Fruit fly (Drosophila melanogaster) whole organism, embryonic: ENCODE measurements around the gene CG12035.

Experiments
- Ada2b ChIP-seq: fragments of 200-800 bp; sonication (Bioruptor generic); IDR thresholded peaks from 2 replicates; pipeline ENCODE4 v1.3.6; 2022; ENCODE audit warnings: missing biosample characterization, missing genetic modification characterization
- Antp ChIP-seq: fragments of 200-800 bp; sonication (Bioruptor generic); optimal IDR thresholded peaks from 3 replicates; lab custom pipeline; 2016; ENCODE audit warnings: missing biosample characterization, missing genetic modification characterization
- Awh ChIP-seq: fragments of 200-800 bp; sonication (Bioruptor generic); IDR thresholded peaks from 2 replicates; pipeline ENCODE4, ENCODE4 v1.3.6; 2022; ENCODE audit warnings: missing biosample characterization, missing genetic modification characterization
- Blimp-1 ChIP-seq: fragments of 200-800 bp; sonication (Bioruptor generic); optimal IDR thresholded peaks from 3 replicates; lab custom pipeline; 2018; ENCODE audit warnings: missing biosample characterization, missing genetic modification characterization, mild to moderate bottlenecking, moderate library complexity, missing genetic modification reagents
- CG10565 ChIP-seq: fragments of 200-800 bp; sonication (Bioruptor generic); optimal IDR thresholded peaks from 3 replicates; lab custom pipeline; 2016; ENCODE audit warnings: missing biosample characterization, mild to moderate bottlenecking, missing genetic modification characterization
- CG1529 ChIP-seq: fragments of 200-800 bp; sonication (Bioruptor generic); optimal IDR thresholded peaks from 3 replicates; lab custom pipeline; 2018; ENCODE audit warnings: missing biosample characterization, missing genetic modification characterization
- CG17186 ChIP-seq: fragments of 200-800 bp; sonication (Bioruptor generic); optimal IDR thresholded peaks from 3 replicates; lab custom pipeline; 2017; ENCODE audit warnings: missing biosample characterization, missing genetic modification reagents, missing genetic modification characterization
- CG17568 ChIP-seq: fragments of 200-800 bp; sonication (Bioruptor generic); optimal IDR thresholded peaks from 2 replicates; lab custom pipeline; 2018; ENCODE audit warnings: missing biosample characterization, mild to moderate bottlenecking, missing genetic modification characterization, moderate library complexity
- CG17612 ChIP-seq: fragments of 200-800 bp; sonication (Bioruptor generic); IDR thresholded peaks from 2 replicates; pipeline ENCODE4 v1.3.6; 2022; ENCODE audit warnings: missing biosample characterization, missing genetic modification characterization
- CG17802 ChIP-seq: fragments of 200-800 bp; sonication (Bioruptor generic); optimal IDR thresholded peaks from 2 replicates; lab custom pipeline; 2018; ENCODE audit warnings: missing biosample characterization, mild to moderate bottlenecking, missing genetic modification characterization, moderate library complexity
- CG18262 ChIP-seq: fragments of 200-800 bp; optimal IDR thresholded peaks from 3 replicates; lab custom pipeline; 2019; ENCODE audit warnings: missing biosample characterization, mild to moderate bottlenecking, missing genetic modification characterization, moderate library complexity
- CG18599 ChIP-seq: fragments of 200-800 bp; sonication (Bioruptor generic); optimal IDR thresholded peaks from 3 replicates; lab custom pipeline; 2017; ENCODE audit warnings: missing biosample characterization, missing genetic modification characterization, mild to moderate bottlenecking, moderate library complexity, missing genetic modification reagents
- CG2120 ChIP-seq: fragments of 200-800 bp; sonication (Bioruptor generic); optimal IDR thresholded peaks from 3 replicates; lab custom pipeline; 2016; ENCODE audit warnings: missing biosample characterization, missing genetic modification characterization
- CG2129 ChIP-seq: fragments of 200-800 bp; sonication (Bioruptor generic); IDR thresholded peaks from 2 replicates; pipeline ENCODE4 v1.3.6; 2022; ENCODE audit warnings: missing biosample characterization, missing genetic modification characterization; ENCODE audit not compliant: partially characterized antibody
- CG3281 ChIP-seq: fragments of 200-800 bp; sonication (Bioruptor generic); optimal IDR thresholded peaks from 3 replicates; lab custom pipeline; 2017; ENCODE audit warnings: missing biosample characterization, mild to moderate bottlenecking, missing genetic modification characterization
- CG34422 ChIP-seq: fragments of 200-800 bp; sonication (Bioruptor generic); IDR thresholded peaks from 3 replicates; pipeline ENCODE4 v1.3.6; 2022; ENCODE audit warnings: missing biosample characterization, missing genetic modification characterization
- CG3726 ChIP-seq: fragments of 200-800 bp; sonication (Bioruptor generic); IDR thresholded peaks from 3 replicates; pipeline ENCODE4, ENCODE4 v1.3.6; 2022; ENCODE audit warnings: missing biosample characterization, missing genetic modification characterization
- CG4282 ChIP-seq: fragments of 200-800 bp; sonication (Bioruptor generic); optimal IDR thresholded peaks from 2 replicates; lab custom pipeline; 2016; ENCODE audit warnings: missing biosample characterization, missing genetic modification characterization
- CG4328 ChIP-seq: fragments of 200-800 bp; sonication (Bioruptor generic); optimal IDR thresholded peaks from 3 replicates; lab custom pipeline; 2017; ENCODE audit warnings: missing biosample characterization, missing genetic modification reagents, missing genetic modification characterization
- CG6175 ChIP-seq: fragments of 200-800 bp; sonication (Bioruptor generic); IDR thresholded peaks from 3 replicates; pipeline ENCODE4 v1.3.6; 2022; ENCODE audit warnings: missing biosample characterization, missing genetic modification characterization
- CG6254 ChIP-seq: fragments of 200-800 bp; sonication (Bioruptor generic); optimal IDR thresholded peaks from 3 replicates; lab custom pipeline; 2017; ENCODE audit warnings: mild to moderate bottlenecking, missing biosample characterization, missing genetic modification reagents, missing genetic modification characterization
- CG6765 ChIP-seq: fragments of 200-800 bp; sonication (Bioruptor generic); optimal IDR thresholded peaks from 3 replicates; lab custom pipeline; 2017; ENCODE audit warnings: missing biosample characterization, mild to moderate bottlenecking, missing genetic modification characterization
- CG7271 ChIP-seq: fragments of 200-800 bp; sonication (Bioruptor generic); optimal IDR thresholded peaks from 2 replicates; lab custom pipeline; 2018; ENCODE audit warnings: missing biosample characterization, mild to moderate bottlenecking, missing genetic modification characterization, moderate library complexity
- CG7357 ChIP-seq: fragments of 200-800 bp; sonication (Bioruptor generic); IDR thresholded peaks from 3 replicates; pipeline ENCODE4 v1.3.6; 2022; ENCODE audit warnings: missing biosample characterization, missing genetic modification characterization
- Chrac-16 ChIP-seq: fragments of 200-800 bp; sonication (Bioruptor generic); optimal IDR thresholded peaks from 3 replicates; lab custom pipeline; 2016; ENCODE audit warnings: missing biosample characterization, missing genetic modification characterization
- CrebB ChIP-seq: fragments of 200-800 bp; sonication (Bioruptor generic); optimal IDR thresholded peaks from 3 replicates; lab custom pipeline; 2018; ENCODE audit warnings: missing biosample characterization, mild to moderate bottlenecking, missing genetic modification characterization
- Elba2 ChIP-seq: fragments of 200-800 bp; sonication (Bioruptor generic); optimal IDR thresholded peaks from 3 replicates; lab custom pipeline; 2016; ENCODE audit warnings: missing biosample characterization, missing genetic modification characterization
- HHEX ChIP-seq: fragments of 200-800 bp; sonication (Bioruptor generic); optimal IDR thresholded peaks from 3 replicates; lab custom pipeline; 2017; ENCODE audit warnings: missing biosample characterization, mild to moderate bottlenecking, missing genetic modification characterization, missing genetic modification reagents
- HLH3B ChIP-seq: fragments of 200-800 bp; sonication (Bioruptor generic); IDR thresholded peaks from 2 replicates; pipeline ENCODE4 v1.3.6; 2022; ENCODE audit warnings: missing biosample characterization, missing genetic modification characterization
- Hmx ChIP-seq: fragments of 200-800 bp; sonication (Bioruptor generic); optimal IDR thresholded peaks from 2 replicates; lab custom pipeline; 2016; ENCODE audit warnings: missing biosample characterization, missing genetic modification characterization
- Pdp1 ChIP-seq, 2 experiments: fragments of 200-800 bp; sonication (Bioruptor generic); optimal IDR thresholded peaks; 3 replicates each; lab custom pipeline; 2016; ENCODE audit warnings: missing biosample characterization in 2 of 2, missing genetic modification characterization in 2 of 2, mild to moderate bottlenecking in 1 of 2, moderate library complexity in 1 of 2
- Side ChIP-seq: fragments of 200-800 bp; sonication (Bioruptor generic); optimal IDR thresholded peaks from 2 replicates; lab custom pipeline; 2016; ENCODE audit warnings: missing biosample characterization, missing genetic modification characterization
- ash1 ChIP-seq: fragments of 200-800 bp; sonication (Bioruptor generic); optimal IDR thresholded peaks from 2 replicates; lab custom pipeline; 2018; ENCODE audit warnings: missing biosample characterization, mild to moderate bottlenecking, missing genetic modification characterization
- bigmax ChIP-seq: fragments of 200-800 bp; sonication (Bioruptor generic); optimal IDR thresholded peaks from 2 replicates; lab custom pipeline; 2018; ENCODE audit warnings: missing biosample characterization, mild to moderate bottlenecking, missing genetic modification characterization
- br ChIP-seq: fragments of >200 bp; optimal IDR thresholded peaks from 2 replicates; lab custom pipeline; 2017
- crc ChIP-seq: fragments of 200-800 bp; sonication (Bioruptor generic); optimal IDR thresholded peaks from 2 replicates; lab custom pipeline; 2016; ENCODE audit warnings: missing biosample characterization, missing genetic modification characterization
- cwo ChIP-seq: fragments of 200-800 bp; sonication (Bioruptor generic); optimal IDR thresholded peaks from 3 replicates; lab custom pipeline; 2017; ENCODE audit warnings: missing biosample characterization, missing genetic modification characterization, mild to moderate bottlenecking, moderate library complexity, missing genetic modification reagents
- disco-r ChIP-seq: fragments of 200-800 bp; sonication (Bioruptor generic); optimal IDR thresholded peaks from 2 replicates; lab custom pipeline; 2016; ENCODE audit warnings: missing biosample characterization, missing genetic modification characterization
- gce ChIP-seq: fragments of 200-800 bp; sonication (Bioruptor generic); IDR thresholded peaks from 3 replicates; pipeline ENCODE4 v1.3.6; 2022; ENCODE audit warnings: missing biosample characterization, missing genetic modification characterization
- gro ChIP-seq: fragments of 200-800 bp; sonication (Bioruptor generic); optimal IDR thresholded peaks from 2 replicates; lab custom pipeline; 2016; ENCODE audit warnings: missing biosample characterization, missing genetic modification characterization
- hkb ChIP-seq, 2 experiments: fragments of 200-800 bp in 1 of 2; fragments of >200 bp in 1 of 2; sonication (Bioruptor generic) in 1 of 2; IDR thresholded peaks in 1 of 2; optimal IDR thresholded peaks in 1 of 2; 2 replicates each; pipeline versions ENCODE4 v1.3.6 to Lab custom; 2017 to 2022; ENCODE audit warnings: missing biosample characterization in 1 of 2, missing genetic modification characterization in 1 of 2
- ken ChIP-seq: fragments of 200-800 bp; sonication (Bioruptor generic); IDR thresholded peaks from 3 replicates; pipeline ENCODE4 v1.3.6; 2022; ENCODE audit warnings: missing biosample characterization, missing genetic modification characterization
- lmd ChIP-seq: fragments of 200-800 bp; sonication (Bioruptor generic); IDR thresholded peaks from 2 replicates; pipeline ENCODE4 v1.3.6; 2022; ENCODE audit warnings: missing biosample characterization, missing genetic modification characterization
- nerfin-1 ChIP-seq: fragments of 200-800 bp; sonication (Bioruptor generic); optimal IDR thresholded peaks from 3 replicates; lab custom pipeline; 2019; ENCODE audit warnings: missing biosample characterization, mild to moderate bottlenecking, missing genetic modification characterization, moderate library complexity
- peb ChIP-seq: fragments of 200-800 bp; sonication (Bioruptor generic); IDR thresholded peaks from 2 replicates; pipeline ENCODE4 v1.3.6; 2022; ENCODE audit warnings: missing biosample characterization, missing genetic modification characterization
- pros ChIP-seq: fragments of 200-800 bp; sonication (Bioruptor generic); optimal IDR thresholded peaks from 3 replicates; lab custom pipeline; 2019; ENCODE audit warnings: missing biosample characterization, mild to moderate bottlenecking, missing genetic modification characterization, moderate library complexity
- sc ChIP-seq, 3 experiments: fragments of >200 bp in 2 of 3; fragments of 200-800 bp in 1 of 3; sonication (Bioruptor generic) in 1 of 3; optimal IDR thresholded peaks; 2 replicates in 2 of 3; 3 replicates in 1 of 3; lab custom pipeline; 2017; ENCODE audit warnings: mild to moderate bottlenecking in 1 of 3, missing biosample characterization in 1 of 3, missing genetic modification characterization in 1 of 3, missing genetic modification reagents in 1 of 3
- schlank ChIP-seq: fragments of 200-800 bp; sonication (Bioruptor generic); optimal IDR thresholded peaks from 2 replicates; lab custom pipeline; 2018; ENCODE audit warnings: missing biosample characterization, mild to moderate bottlenecking, missing genetic modification characterization
- sens ChIP-seq: fragments of 200-800 bp; sonication (Bioruptor generic); peaks from one replicate; lab custom pipeline; 2016; ENCODE audit warnings: missing biosample characterization, missing genetic modification characterization
- slp2 ChIP-seq: fragments of 200-800 bp; sonication (Bioruptor generic); optimal IDR thresholded peaks from 2 replicates; lab custom pipeline; 2016; ENCODE audit warnings: missing biosample characterization, missing genetic modification characterization
- sug ChIP-seq: fragments of 200-800 bp; optimal IDR thresholded peaks from 2 replicates; lab custom pipeline; 2019; ENCODE audit warnings: missing biosample characterization, mild to moderate bottlenecking, missing genetic modification characterization, moderate library complexity

The CG12035 gene

DNA sequence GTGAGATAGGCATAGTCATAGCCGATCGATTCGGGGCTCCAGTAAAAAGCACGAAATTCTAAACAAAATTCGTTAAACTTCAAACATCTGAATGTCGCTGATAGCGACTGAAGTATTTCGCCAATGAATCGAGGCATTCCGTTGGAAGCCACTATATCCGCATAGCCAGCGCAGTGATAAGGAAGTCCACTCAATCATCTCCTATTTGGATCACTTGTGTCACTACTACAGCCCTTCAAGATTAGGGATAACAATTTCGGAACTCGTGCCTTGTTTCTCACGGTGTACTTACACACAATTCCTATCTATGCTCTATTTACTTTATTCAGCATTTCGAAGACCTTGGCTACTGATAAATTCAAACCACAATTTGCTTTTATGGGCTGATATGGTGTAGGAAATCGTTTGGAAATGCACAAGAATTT is 13.7 kb downstream of the CG12035 start, which contains the start of gene PIG-Wb (continued):
- TF ChIP-seq CG4328 (GFP tag; lab: Kevin White, UChicago) (no peak), crc (GFP tag; lab: Kevin White, UChicago) (no peak), HHEX (GFP tag; lab: Kevin White, UChicago) (no peak), CG18262 (tag; lab: Kevin White, UChicago) (no peak), CG17568 (GFP tag; lab: Kevin White, UChicago) (no peak), CG18599 (GFP tag; lab: Kevin White, UChicago) (peak; percentile 77), HLH3B (GFP tag; lab: Robert Waterston, UW) (no peak), CG6175 (GFP tag; lab: Robert Waterston, UW) (no peak), CG17612 (GFP tag; lab: Robert Waterston, UW) (no peak), peb (no peak), Pdp1 (GFP tag; optimal IDR thresholded peaks at IDR 0.05; lab: Kevin White, UChicago) (peak in 1 of 2 experiments; percentile 15), br (no peak), Elba2 (GFP tag; lab: Kevin White, UChicago) (no peak), gro (no peak), nerfin-1 (tag; lab: Kevin White, UChicago) (no peak), CG6254 (no peak), Awh (GFP tag; lab: Robert Waterston, UW) (no peak), CG17186 (no peak), CG17802 (tag; lab: Kevin White, UChicago) (no peak), ken (GFP tag; lab: Robert Waterston, UW) (no peak), schlank (tag; lab: Kevin White, UChicago) (no peak), pros (GFP tag; lab: Kevin White, UChicago) (no peak), Blimp-1 (GFP tag; lab: Kevin White, UChicago) (no peak), bigmax (GFP tag; lab: Kevin White, UChicago) (no peak), Ada2b (GFP tag; lab: Robert Waterston, UW) (no peak), CG7271 (tag; lab: Kevin White, UChicago) (no peak), disco-r (GFP tag; lab: Kevin White, UChicago) (no peak), CG2129 (no peak), CG7357 (GFP tag; lab: Robert Waterston, UW) (no peak), CG1529 (no peak), sug (tag; lab: Kevin White, UChicago) (peak; percentile 79), CG4282 (GFP tag; lab: Kevin White, UChicago) (no peak), Chrac-16 (GFP tag; lab: Kevin White, UChicago) (no peak), CG6765 (GFP tag; lab: Kevin White, UChicago) (no peak), sens (no peak), CG3726 (GFP tag; lab: Robert Waterston, UW) (no peak), lmd (no peak), Antp (GFP tag; lab: Kevin White, UChicago) (no peak), gce (GFP tag; lab: Robert Waterston, UW) (no peak), hkb (optimal IDR thresholded peaks at IDR 0.05; lab: Kevin White, UChicago) (no peak), hkb (GFP tag; IDR thresholded peaks at IDR 0.05; lab: Robert Waterston, UW) (0 out of 2 replicates have a peak, but pooled peaks have one; percentile 35), cwo (GFP tag; lab: Kevin White, UChicago) (peak; percentile 17), slp2 (GFP tag; lab: Kevin White, UChicago) (no peak), CG34422 (GFP tag; lab: Robert Waterston, UW) (no peak), ash1 (GFP tag; lab: Kevin White, UChicago) (no peak), CrebB (tag; lab: Kevin White, UChicago) (no peak), CG2120 (peak; percentile 20), Hmx (GFP tag; lab: Kevin White, UChicago) (no peak), Side (GFP tag; lab: Kevin White, UChicago) (no peak), CG10565 (no peak), sc (optimal IDR thresholded peaks at IDR 0.05; lab: Kevin White, UChicago) (no peak), sc (GFP tag; optimal IDR thresholded peaks at IDR 0.05; lab: Kevin White, UChicago) (no peak), CG3281 (GFP tag; lab: Kevin White, UChicago) (peak; percentile 33)
